Worm (Caenorhabditis elegans) whole organism, midembryonic: ENCODE data around the gene epn-1.

Experiments
- cog-1 ChIP-seq: sonication (generic microtip); optimal IDR thresholded peaks from 2 replicates; lab custom pipeline; 2016; ENCODE audit warnings: missing genetic modification characterization, missing compliant biosample characterization
- flt-1 ChIP-seq: fragments of 200-800 bp; sonication (Bioruptor generic); IDR thresholded peaks from 2 replicates; pipeline ENCODE4 v1.3.6; 2022; ENCODE audit warnings: missing genetic modification characterization, missing compliant biosample characterization
- klf-2 ChIP-seq: fragments of 200-800 bp; sonication (Bioruptor generic); conservative IDR thresholded peaks from 2 replicates; pipeline ENCODE4 v1.3.6; 2022; ENCODE audit warnings: missing genetic modification reagents, missing genetic modification characterization, missing compliant biosample characterization
- ref-1 ChIP-seq: fragments of 200-800 bp; sonication (Bioruptor generic); conservative IDR thresholded peaks from 2 replicates; pipeline ENCODE4 v1.3.6; 2022; ENCODE audit warnings: missing genetic modification reagents, missing genetic modification characterization, missing compliant biosample characterization
- tab-1 ChIP-seq: fragments of 200-800 bp; sonication (Bioruptor generic); IDR thresholded peaks from 2 replicates; pipeline ENCODE4 v1.3.6; 2022; ENCODE audit warnings: missing genetic modification characterization, missing compliant biosample characterization
- ztf-29 ChIP-seq: fragments of 200-800 bp; sonication (Bioruptor generic); IDR thresholded peaks from 2 replicates; pipeline ENCODE4 v1.3.6; 2022; ENCODE audit warnings: missing genetic modification reagents, missing genetic modification characterization, missing compliant biosample characterization

DNA sequence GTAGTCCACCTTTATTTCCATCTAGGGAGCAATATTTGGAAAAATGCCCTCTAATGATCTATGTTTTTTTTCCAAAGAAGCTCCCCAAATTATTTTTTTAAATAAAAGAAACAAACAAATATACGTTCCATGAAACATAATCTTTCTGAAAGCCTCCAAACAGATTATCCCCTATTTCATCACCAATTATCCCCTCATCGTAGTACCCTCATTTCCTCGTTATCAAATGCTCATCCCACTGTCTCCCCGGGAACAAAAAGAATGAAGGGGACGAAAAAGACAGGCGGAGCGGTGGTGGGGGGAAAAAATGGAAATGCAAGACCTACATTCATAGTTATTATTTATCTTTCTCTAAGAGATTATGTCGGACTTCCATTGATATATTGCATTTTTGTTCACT lies 20.9 kb downstream of the epn-1 start:
- TF ChIP-seq tab-1 (GFP tag; lab: Robert Waterston, UW) (no peak), flt-1 (GFP tag; lab: Robert Waterston, UW) (no peak), cog-1 (tag; lab: Kevin White, UChicago) (no peak), klf-2 (GFP tag; lab: Robert Waterston, UW) (no peak), ref-1 (no peak), ztf-29 (GFP tag; lab: Robert Waterston, UW) (no peak)
